Fruit fly (Drosophila melanogaster) whole organism, embryonic: Measurements from ENCODE around the gene Srg3.

ENCODE experiments used
- ATbp ChIP-seq: fragments of 200-800 bp; sonication (Bioruptor generic); optimal IDR thresholded peaks from 2 replicates; lab custom pipeline; 2017; ENCODE audit warnings: missing biosample characterization, mild to moderate bottlenecking, missing genetic modification characterization, missing genetic modification reagents
- BEAF-32 ChIP-seq: fragments of 200-800 bp; sonication (Bioruptor generic); optimal IDR thresholded peaks from 3 replicates; lab custom pipeline; 2017; ENCODE audit warnings: missing biosample characterization, missing genetic modification characterization, mild to moderate bottlenecking, moderate library complexity, missing genetic modification reagents
- CG10274 ChIP-seq: fragments of 200-800 bp; sonication (Bioruptor generic); optimal IDR thresholded peaks from 3 replicates; lab custom pipeline; 2017; ENCODE audit warnings: missing biosample characterization, mild to moderate bottlenecking, missing genetic modification characterization
- CG11085 ChIP-seq: fragments of 200-800 bp; sonication (Bioruptor generic); IDR thresholded peaks from 2 replicates; pipeline ENCODE4 v1.3.6; 2022; ENCODE audit warnings: missing biosample characterization, missing genetic modification characterization
- CG11504 ChIP-seq: fragments of 200-800 bp; sonication (Bioruptor generic); optimal IDR thresholded peaks from 3 replicates; lab custom pipeline; 2019; ENCODE audit warnings: missing biosample characterization, mild to moderate bottlenecking, missing genetic modification characterization, moderate library complexity
- CG11723 ChIP-seq: fragments of 200-800 bp; sonication (Bioruptor generic); optimal IDR thresholded peaks from 2 replicates; lab custom pipeline; 2017; ENCODE audit warnings: missing biosample characterization, mild to moderate bottlenecking, missing genetic modification characterization
- CG13624 ChIP-seq: fragments of 200-800 bp; sonication (Bioruptor generic); optimal IDR thresholded peaks from 2 replicates; lab custom pipeline; 2016; ENCODE audit warnings: missing biosample characterization, missing genetic modification characterization
- CG15696 ChIP-seq: fragments of 200-800 bp; sonication (Bioruptor generic); optimal IDR thresholded peaks from 2 replicates; lab custom pipeline; 2019; ENCODE audit warnings: missing biosample characterization, mild to moderate bottlenecking, missing genetic modification characterization, moderate library complexity
- CG1603 ChIP-seq: fragments of 200-800 bp; sonication (Bioruptor generic); optimal IDR thresholded peaks from 2 replicates; lab custom pipeline; 2019; ENCODE audit warnings: missing biosample characterization, mild to moderate bottlenecking, missing genetic modification characterization, moderate library complexity
- CG17359 ChIP-seq: fragments of 200-800 bp; sonication (Bioruptor generic); optimal IDR thresholded peaks from 3 replicates; lab custom pipeline; 2018; ENCODE audit warnings: missing biosample characterization, mild to moderate bottlenecking, missing genetic modification characterization, moderate library complexity
- CG30403 ChIP-seq: fragments of 200-800 bp; sonication (Bioruptor generic); optimal IDR thresholded peaks from 3 replicates; lab custom pipeline; 2016; ENCODE audit warnings: missing biosample characterization, missing genetic modification characterization
- CG33213 ChIP-seq: fragments of 200-800 bp; sonication (Bioruptor generic); optimal IDR thresholded peaks from 3 replicates; lab custom pipeline; 2016; ENCODE audit warnings: missing biosample characterization, missing genetic modification characterization
- CG4282 ChIP-seq: fragments of 200-800 bp; sonication (Bioruptor generic); optimal IDR thresholded peaks from 2 replicates; lab custom pipeline; 2016; ENCODE audit warnings: missing biosample characterization, missing genetic modification characterization
- CG7271 ChIP-seq: fragments of 200-800 bp; sonication (Bioruptor generic); optimal IDR thresholded peaks from 2 replicates; lab custom pipeline; 2018; ENCODE audit warnings: missing biosample characterization, mild to moderate bottlenecking, missing genetic modification characterization, moderate library complexity
- CG7963 ChIP-seq: fragments of 200-800 bp; sonication (Bioruptor generic); IDR thresholded peaks from 3 replicates; pipeline ENCODE4 v1.3.6; 2022; ENCODE audit warnings: missing biosample characterization, missing genetic modification characterization; ENCODE audit not compliant: partially characterized antibody
- CG8089 ChIP-seq: fragments of 200-800 bp; sonication (Bioruptor generic); optimal IDR thresholded peaks from 3 replicates; lab custom pipeline; 2016; ENCODE audit warnings: missing biosample characterization, missing genetic modification characterization
- CG8290 ChIP-seq, 3 experiments: fragments of 200-800 bp; sonication (Bioruptor generic); optimal IDR thresholded peaks; 2 replicates each; lab custom pipeline; 2016 to 2019; ENCODE audit warnings: missing biosample characterization in 3 of 3, missing genetic modification characterization in 3 of 3, mild to moderate bottlenecking in 2 of 3, moderate library complexity in 1 of 3
- CG8478 ChIP-seq: fragments of >200 bp; optimal IDR thresholded peaks from 2 replicates; lab custom pipeline; 2018
- D ChIP-seq, 2 experiments: fragments of 200-800 bp in 1 of 2; fragments of >200 bp in 1 of 2; sonication (Bioruptor generic) in 1 of 2; optimal IDR thresholded peaks; 2 replicates in 1 of 2; 3 replicates in 1 of 2; lab custom pipeline; 2017; ENCODE audit warnings: mild to moderate bottlenecking in 1 of 2, missing biosample characterization in 1 of 2, missing genetic modification characterization in 1 of 2, missing genetic modification reagents in 1 of 2
- D19B ChIP-seq: fragments of 200-800 bp; sonication (Bioruptor generic); optimal IDR thresholded peaks from 2 replicates; lab custom pipeline; 2017; ENCODE audit warnings: missing biosample characterization, mild to moderate bottlenecking, missing genetic modification characterization
- Eip74EF ChIP-seq, 2 experiments: fragments of 200-800 bp in 1 of 2; fragments of >200 bp in 1 of 2; sonication (Bioruptor generic) in 1 of 2; optimal IDR thresholded peaks; 2 replicates each; lab custom pipeline; 2017 to 2019; ENCODE audit warnings: missing biosample characterization in 2 of 2, missing genetic modification characterization in 2 of 2, mild to moderate bottlenecking in 1 of 2, moderate library complexity in 1 of 2
- Fer1 ChIP-seq: fragments of 200-800 bp; sonication (Bioruptor generic); optimal IDR thresholded peaks from 2 replicates; lab custom pipeline; 2017; ENCODE audit warnings: missing biosample characterization, mild to moderate bottlenecking, missing genetic modification characterization
- GATAe ChIP-seq: fragments of 200-800 bp; sonication (Bioruptor generic); conservative IDR thresholded peaks from 2 replicates; pipeline ENCODE4 v1.3.6; 2022; ENCODE audit warnings: missing biosample characterization, missing genetic modification characterization
- HLH4C ChIP-seq: fragments of 200-800 bp; sonication (Bioruptor generic); IDR thresholded peaks from 3 replicates; pipeline ENCODE4 v1.3.6; 2022; ENCODE audit warnings: missing biosample characterization, missing genetic modification characterization; ENCODE audit not compliant: partially characterized antibody
- Hmr ChIP-seq: fragments of 200-800 bp; sonication (Bioruptor generic); optimal IDR thresholded peaks from 3 replicates; lab custom pipeline; 2017; ENCODE audit warnings: mild to moderate bottlenecking, missing biosample characterization, missing genetic modification reagents, missing genetic modification characterization
- Optix ChIP-seq: fragments of 200-800 bp; sonication (Bioruptor generic); IDR thresholded peaks from 3 replicates; pipeline ENCODE4 v1.3.6; 2022; ENCODE audit warnings: missing biosample characterization, missing genetic modification characterization
- Ptx1 ChIP-seq: fragments of 200-800 bp; sonication (Bioruptor generic); IDR thresholded peaks from 2 replicates; pipeline ENCODE4 v1.3.6; 2022; ENCODE audit warnings: missing biosample characterization, missing genetic modification characterization
- Usf ChIP-seq: fragments of 200-800 bp; sonication (Bioruptor generic); optimal IDR thresholded peaks from 2 replicates; lab custom pipeline; 2017; ENCODE audit warnings: missing genotype, missing biosample characterization, missing genetic modification characterization
- abd-A ChIP-seq: fragments of 200-800 bp; sonication (Bioruptor generic); optimal IDR thresholded peaks from 3 replicates; lab custom pipeline; 2019; ENCODE audit warnings: missing biosample characterization, mild to moderate bottlenecking, missing genetic modification characterization, moderate library complexity
- aop ChIP-seq: fragments of 200-800 bp; sonication (Bioruptor generic); IDR thresholded peaks from 2 replicates; pipeline ENCODE4 v1.3.6; 2022; ENCODE audit warnings: missing biosample characterization, missing genetic modification characterization
- corto ChIP-seq: fragments of 200-800 bp; sonication (Bioruptor generic); optimal IDR thresholded peaks from 2 replicates; lab custom pipeline; 2016; ENCODE audit warnings: missing biosample characterization, mild to moderate bottlenecking, missing genetic modification characterization, moderate library complexity
- dati ChIP-seq: fragments of 200-800 bp; sonication (Bioruptor generic); IDR thresholded peaks from 2 replicates; pipeline ENCODE4 v1.3.6; 2022; ENCODE audit warnings: missing biosample characterization, missing genetic modification characterization
- emc ChIP-seq: fragments of 200-800 bp; sonication (Bioruptor generic); optimal IDR thresholded peaks from 2 replicates; lab custom pipeline; 2016; ENCODE audit warnings: missing biosample characterization, missing genetic modification characterization
- fd3F ChIP-seq: fragments of 200-800 bp; sonication (Bioruptor generic); optimal IDR thresholded peaks from 2 replicates; lab custom pipeline; 2018; ENCODE audit warnings: missing biosample characterization, mild to moderate bottlenecking, missing genetic modification characterization, moderate library complexity
- ind ChIP-seq: fragments of 200-800 bp; sonication (Bioruptor generic); optimal IDR thresholded peaks from 3 replicates; lab custom pipeline; 2016; ENCODE audit warnings: missing biosample characterization, missing genetic modification characterization
- inv ChIP-seq: fragments of 200-800 bp; sonication (Bioruptor generic); IDR thresholded peaks from 2 replicates; pipeline ENCODE4 v1.3.6; 2022; ENCODE audit warnings: missing biosample characterization, missing genetic modification characterization; ENCODE audit not compliant: partially characterized antibody
- jumu ChIP-seq: fragments of 200-800 bp; sonication (Bioruptor generic); optimal IDR thresholded peaks from 3 replicates; lab custom pipeline; 2016; ENCODE audit warnings: missing biosample characterization, missing genetic modification characterization
- pita ChIP-seq: fragments of 200-800 bp; sonication (Bioruptor generic); optimal IDR thresholded peaks from 2 replicates; lab custom pipeline; 2017; ENCODE audit warnings: missing biosample characterization, mild to moderate bottlenecking, missing genetic modification characterization
- repo ChIP-seq: fragments of 200-800 bp; sonication (Bioruptor generic); optimal IDR thresholded peaks from 2 replicates; lab custom pipeline; 2016; ENCODE audit warnings: missing biosample characterization, missing genetic modification characterization
- row ChIP-seq: fragments of 200-800 bp; sonication (Bioruptor generic); IDR thresholded peaks from 3 replicates; pipeline ENCODE4 v1.3.6; 2022; ENCODE audit warnings: missing biosample characterization, missing genetic modification characterization
- sc ChIP-seq, 3 experiments: fragments of >200 bp in 2 of 3; fragments of 200-800 bp in 1 of 3; sonication (Bioruptor generic) in 1 of 3; optimal IDR thresholded peaks; 2 replicates in 2 of 3; 3 replicates in 1 of 3; lab custom pipeline; 2017; ENCODE audit warnings: mild to moderate bottlenecking in 1 of 3, missing biosample characterization in 1 of 3, missing genetic modification characterization in 1 of 3, missing genetic modification reagents in 1 of 3
- shn ChIP-seq: fragments of 200-800 bp; sonication (Bioruptor generic); optimal IDR thresholded peaks from 3 replicates; lab custom pipeline; 2016; ENCODE audit warnings: missing biosample characterization, missing genetic modification characterization
- sqz ChIP-seq: fragments of 200-800 bp; sonication (Bioruptor generic); optimal IDR thresholded peaks from 3 replicates; lab custom pipeline; 2018; ENCODE audit warnings: missing biosample characterization, mild to moderate bottlenecking, missing genetic modification characterization
- trh ChIP-seq: fragments of 200-800 bp; sonication (Bioruptor generic); optimal IDR thresholded peaks from 2 replicates; lab custom pipeline; 2016; ENCODE audit warnings: missing biosample characterization, missing genetic modification characterization
- tup ChIP-seq: fragments of 200-800 bp; sonication (Bioruptor generic); optimal IDR thresholded peaks from 2 replicates; lab custom pipeline; 2016; ENCODE audit warnings: missing biosample characterization, mild to moderate bottlenecking, missing genetic modification characterization, moderate library complexity
- vnd ChIP-seq: fragments of 200-800 bp; sonication (Bioruptor generic); IDR thresholded peaks from 3 replicates; pipeline ENCODE4 v1.3.6; 2022; ENCODE audit warnings: missing biosample characterization, missing genetic modification characterization; ENCODE audit not compliant: partially characterized antibody
- wdn ChIP-seq: fragments of 200-800 bp; sonication (Bioruptor generic); IDR thresholded peaks from 2 replicates; pipeline ENCODE4 v1.3.6; 2022; ENCODE audit warnings: missing biosample characterization, missing genetic modification characterization
- yki ChIP-seq: fragments of >200 bp; optimal IDR thresholded peaks from 3 replicates; lab custom pipeline; 2018
- zen ChIP-seq: fragments of 200-800 bp; sonication (Bioruptor generic); optimal IDR thresholded peaks from 3 replicates; lab custom pipeline; 2018; ENCODE audit warnings: missing biosample characterization, mild to moderate bottlenecking, missing genetic modification characterization, moderate library complexity
- zf30C ChIP-seq: fragments of 200-800 bp; sonication (Bioruptor generic); optimal IDR thresholded peaks from 3 replicates; lab custom pipeline; 2018; ENCODE audit warnings: missing biosample characterization, mild to moderate bottlenecking, missing genetic modification characterization

Gene Srg3

DNA sequence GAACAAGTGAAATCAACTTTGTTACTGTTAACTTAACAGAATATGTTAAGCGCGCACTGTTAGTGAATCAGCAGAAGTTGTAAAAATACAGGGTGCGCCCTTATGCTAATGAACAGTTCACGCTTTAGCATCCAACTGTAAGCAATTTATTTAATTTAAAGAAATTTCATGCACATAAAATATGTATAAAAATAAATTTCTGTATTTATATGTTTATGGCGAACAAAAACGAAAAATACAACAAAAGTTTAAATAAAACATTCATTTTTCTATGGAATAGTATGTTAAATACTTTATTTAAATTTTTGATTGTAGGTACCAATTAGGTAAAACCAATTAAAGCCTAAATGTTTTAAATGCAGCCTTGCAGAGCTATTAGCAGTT is 18.5 kb upstream of the Srg3 start (continued):
- TF ChIP-seq inv (GFP tag; lab: Robert Waterston, UW) (no peak), trh (GFP tag; lab: Kevin White, UChicago) (no peak), wdn (GFP tag; lab: Robert Waterston, UW) (no peak), CG7271 (tag; lab: Kevin White, UChicago) (no peak), CG30403 (GFP tag; lab: Kevin White, UChicago) (peak; percentile 28), emc (no peak), tup (GFP tag; lab: Kevin White, UChicago) (no peak), dati (no peak), CG8478 (lab: Kevin White, UChicago) (no peak), yki (lab: Kevin White, UChicago) (no peak), row (GFP tag; lab: Robert Waterston, UW) (peak; percentile 63; the same call in 2 of the 3 replicates), CG17359 (peak; percentile 35), Fer1 (GFP tag; lab: Kevin White, UChicago) (peak; percentile 43), abd-A (tag; lab: Kevin White, UChicago) (no peak), Eip74EF (GFP tag; optimal IDR thresholded peaks at IDR 0.05; lab: Kevin White, UChicago) (no peak), Usf (GFP tag; lab: Kevin White, UChicago) (no peak), D19B (GFP tag; lab: Kevin White, UChicago) (no peak), Hmr (GFP tag; lab: Kevin White, UChicago) (peak; percentile 40), jumu (GFP tag; lab: Kevin White, UChicago) (no peak), zen (tag; lab: Kevin White, UChicago) (no peak), sqz (GFP tag; lab: Kevin White, UChicago) (no peak), D (optimal IDR thresholded peaks at IDR 0.05; lab: Kevin White, UChicago) (no peak), D (GFP tag; optimal IDR thresholded peaks at IDR 0.05; lab: Kevin White, UChicago) (no peak), CG1603 (no peak), BEAF-32 (no peak), pita (GFP tag; lab: Kevin White, UChicago) (no peak), Ptx1 (GFP tag; lab: Robert Waterston, UW) (no peak), vnd (GFP tag; lab: Robert Waterston, UW) (no peak), HLH4C (GFP tag; lab: Robert Waterston, UW) (no peak), GATAe (GFP tag; lab: Robert Waterston, UW) (no peak), ind (GFP tag; lab: Kevin White, UChicago) (peak; percentile 24), shn (GFP tag; lab: Kevin White, UChicago) (no peak), corto (GFP tag; lab: Kevin White, UChicago) (no peak), CG10274 (GFP tag; lab: Kevin White, UChicago) (no peak), CG7963 (GFP tag; lab: Robert Waterston, UW) (no peak), CG11723 (GFP tag; lab: Kevin White, UChicago) (peak; percentile 2), Optix (GFP tag; lab: Robert Waterston, UW) (no peak), CG33213 (GFP tag; lab: Kevin White, UChicago) (no peak), sc (optimal IDR thresholded peaks at IDR 0.05; lab: Kevin White, UChicago) (no peak), sc (GFP tag; optimal IDR thresholded peaks at IDR 0.05; lab: Kevin White, UChicago) (no peak), CG11085 (no peak), CG15696 (no peak), repo (GFP tag; lab: Kevin White, UChicago) (no peak), CG8089 (GFP tag; lab: Kevin White, UChicago) (no peak), fd3F (GFP tag; lab: Kevin White, UChicago) (no peak), ATbp (GFP tag; lab: Kevin White, UChicago) (no peak), CG11504 (tag; lab: Kevin White, UChicago) (peak; percentile 64), aop (GFP tag; lab: Robert Waterston, UW) (no peak), zf30C (GFP tag; lab: Kevin White, UChicago) (no peak), CG8290 (GFP tag; optimal IDR thresholded peaks at IDR 0.05; lab: Kevin White, UChicago) (no peak), CG8290 (tag; optimal IDR thresholded peaks at IDR 0.05; lab: Kevin White, UChicago) (no peak), CG13624 (GFP tag; lab: Kevin White, UChicago) (no peak), CG4282 (no peak)
